Fruit fly (Drosophila melanogaster) whole organism, embryonic: ENCODE measurements around the gene Rabex-5.

Source experiments
- B-H2 ChIP-seq: fragments of 200-800 bp; sonication (Bioruptor generic); optimal IDR thresholded peaks from 2 replicates; lab custom pipeline; 2018; ENCODE audit warnings: missing biosample characterization, mild to moderate bottlenecking, missing genetic modification characterization
- Bgb ChIP-seq: fragments of 200-800 bp; sonication (Bioruptor generic); IDR thresholded peaks from 2 replicates; pipeline ENCODE4 v1.3.6; 2022; ENCODE audit warnings: missing biosample characterization, missing genetic modification characterization; ENCODE audit not compliant: partially characterized antibody
- CG10431 ChIP-seq: fragments of 200-800 bp; sonication (Bioruptor generic); optimal IDR thresholded peaks from 3 replicates; lab custom pipeline; 2018; ENCODE audit warnings: missing biosample characterization, mild to moderate bottlenecking, missing genetic modification characterization
- CG12744 ChIP-seq: fragments of 200-800 bp; sonication (Bioruptor generic); optimal IDR thresholded peaks from 2 replicates; lab custom pipeline; 2016; ENCODE audit warnings: missing biosample characterization, missing genetic modification characterization
- CG13123 ChIP-seq: fragments of 200-800 bp; sonication (Bioruptor generic); optimal IDR thresholded peaks from 2 replicates; lab custom pipeline; 2016; ENCODE audit warnings: missing biosample characterization, missing genetic modification characterization
- CG13424 ChIP-seq: fragments of 200-800 bp; sonication (Bioruptor generic); optimal IDR thresholded peaks from 2 replicates; lab custom pipeline; 2019; ENCODE audit warnings: missing biosample characterization, mild to moderate bottlenecking, missing genetic modification characterization, moderate library complexity
- CG14441 ChIP-seq: fragments of 200-800 bp; sonication (Bioruptor generic); IDR thresholded peaks from 2 replicates; pipeline ENCODE4 v1.3.6; 2022; ENCODE audit warnings: missing biosample characterization, missing genetic modification characterization
- CG14860 ChIP-seq: fragments of 200-800 bp; sonication (Bioruptor generic); IDR thresholded peaks from 3 replicates; pipeline ENCODE4 v1.3.6; 2022; ENCODE audit warnings: missing biosample characterization, missing genetic modification characterization; ENCODE audit not compliant: partially characterized antibody
- CG16813 ChIP-seq: fragments of 200-800 bp; sonication (Bioruptor generic); IDR thresholded peaks from 3 replicates; pipeline ENCODE4 v1.3.6; 2022; ENCODE audit warnings: missing biosample characterization, missing genetic modification characterization; ENCODE audit not compliant: partially characterized antibody
- CG16863 ChIP-seq: fragments of 200-800 bp; sonication (Bioruptor generic); optimal IDR thresholded peaks from 3 replicates; lab custom pipeline; 2016; ENCODE audit warnings: missing biosample characterization, missing genetic modification characterization
- CG17359 ChIP-seq: fragments of 200-800 bp; sonication (Bioruptor generic); optimal IDR thresholded peaks from 3 replicates; lab custom pipeline; 2018; ENCODE audit warnings: missing biosample characterization, mild to moderate bottlenecking, missing genetic modification characterization, moderate library complexity
- CG2116 ChIP-seq: fragments of 200-800 bp; sonication (Bioruptor generic); optimal IDR thresholded peaks from 3 replicates; lab custom pipeline; 2018; ENCODE audit warnings: missing biosample characterization, mild to moderate bottlenecking, missing genetic modification characterization
- CG30431 ChIP-seq: fragments of 200-800 bp; sonication (Bioruptor generic); optimal IDR thresholded peaks from 2 replicates; lab custom pipeline; 2017; ENCODE audit warnings: missing biosample characterization, missing genetic modification characterization
- CG4424 ChIP-seq: fragments of 200-800 bp; sonication (Bioruptor generic); optimal IDR thresholded peaks from 3 replicates; lab custom pipeline; 2016; ENCODE audit warnings: missing biosample characterization, missing genetic modification characterization
- CG4707 ChIP-seq: fragments of 200-800 bp; sonication (Bioruptor generic); optimal IDR thresholded peaks from 2 replicates; lab custom pipeline; 2018; ENCODE audit warnings: missing biosample characterization, mild to moderate bottlenecking, missing genetic modification characterization, moderate library complexity
- CG6175 ChIP-seq: fragments of 200-800 bp; sonication (Bioruptor generic); IDR thresholded peaks from 3 replicates; pipeline ENCODE4 v1.3.6; 2022; ENCODE audit warnings: missing biosample characterization, missing genetic modification characterization
- CG6689 ChIP-seq: fragments of 200-800 bp; sonication (Bioruptor generic); IDR thresholded peaks from 2 replicates; pipeline ENCODE4 v1.3.6; 2022; ENCODE audit warnings: missing biosample characterization, missing genetic modification characterization
- CG6813 ChIP-seq: fragments of 200-800 bp; sonication (Bioruptor generic); optimal IDR thresholded peaks from 2 replicates; lab custom pipeline; 2017; ENCODE audit warnings: missing biosample characterization, missing genetic modification characterization, mild to moderate bottlenecking, moderate library complexity, missing genetic modification reagents
- CG7928 ChIP-seq: fragments of 200-800 bp; sonication (Bioruptor generic); optimal IDR thresholded peaks from 2 replicates; lab custom pipeline; 2017; ENCODE audit warnings: missing biosample characterization, mild to moderate bottlenecking, missing genetic modification characterization
- CG8924 ChIP-seq: fragments of 200-800 bp; optimal IDR thresholded peaks from 3 replicates; lab custom pipeline; 2019; ENCODE audit warnings: missing biosample characterization, mild to moderate bottlenecking, missing genetic modification characterization, moderate library complexity
- D19A ChIP-seq: fragments of 200-800 bp; optimal IDR thresholded peaks from 3 replicates; lab custom pipeline; 2019; ENCODE audit warnings: missing biosample characterization, mild to moderate bottlenecking, missing genetic modification characterization, moderate library complexity
- Deaf1 ChIP-seq: fragments of 200-800 bp; optimal IDR thresholded peaks from 3 replicates; lab custom pipeline; 2019; ENCODE audit warnings: missing biosample characterization, mild to moderate bottlenecking, missing genetic modification characterization, moderate library complexity
- Dfd ChIP-seq, 2 experiments: fragments of >200 bp; optimal IDR thresholded peaks; 2 replicates each; lab custom pipeline; 2017; ENCODE audit warnings: missing biosample characterization in 2 of 2, missing genetic modification characterization in 2 of 2
- Dp ChIP-seq: fragments of 200-800 bp; sonication (Bioruptor generic); optimal IDR thresholded peaks from 2 replicates; lab custom pipeline; 2018; ENCODE audit warnings: missing biosample characterization, mild to moderate bottlenecking, missing genetic modification characterization, moderate library complexity
- Dref ChIP-seq: fragments of 200-800 bp; sonication (Bioruptor generic); IDR thresholded peaks from 2 replicates; pipeline ENCODE4 v1.3.6; 2022; ENCODE audit warnings: missing biosample characterization, missing genetic modification characterization
- E2f2 ChIP-seq: fragments of 200-800 bp; sonication (Bioruptor generic); IDR thresholded peaks from 2 replicates; pipeline ENCODE4 v1.3.6; 2022; ENCODE audit warnings: missing biosample characterization, missing genetic modification characterization
- HLH54F ChIP-seq: fragments of 200-800 bp; sonication (Bioruptor generic); optimal IDR thresholded peaks from 3 replicates; lab custom pipeline; 2016; ENCODE audit warnings: missing biosample characterization, missing genetic modification characterization
- HmgD ChIP-seq: fragments of 200-800 bp; sonication (Bioruptor generic); optimal IDR thresholded peaks from 3 replicates; lab custom pipeline; 2016; ENCODE audit warnings: missing biosample characterization, missing genetic modification characterization
- Hsf ChIP-seq: fragments of 200-800 bp; sonication (Bioruptor generic); optimal IDR thresholded peaks from 3 replicates; lab custom pipeline; 2016; ENCODE audit warnings: missing biosample characterization, missing genetic modification characterization
- NK7.1 ChIP-seq: fragments of 200-800 bp; sonication (Bioruptor generic); optimal IDR thresholded peaks from 3 replicates; lab custom pipeline; 2016; ENCODE audit warnings: missing biosample characterization, missing genetic modification characterization
- Optix ChIP-seq: fragments of 200-800 bp; sonication (Bioruptor generic); IDR thresholded peaks from 3 replicates; pipeline ENCODE4 v1.3.6; 2022; ENCODE audit warnings: missing biosample characterization, missing genetic modification characterization
- Sin3A ChIP-seq: fragments of >200 bp; optimal IDR thresholded peaks from 2 replicates; lab custom pipeline; 2018
- TFAM ChIP-seq: fragments of 200-800 bp; sonication (Bioruptor generic); optimal IDR thresholded peaks from 2 replicates; lab custom pipeline; 2017; ENCODE audit warnings: missing biosample characterization, missing genetic modification characterization, inconsistent platforms
- ap ChIP-seq: fragments of 200-800 bp; sonication (Bioruptor generic); IDR thresholded peaks from 2 replicates; pipeline ENCODE4 v1.3.6; 2022; ENCODE audit warnings: missing biosample characterization, missing genetic modification characterization
- ase ChIP-seq: fragments of 200-800 bp; sonication (Bioruptor generic); IDR thresholded peaks from 3 replicates; pipeline ENCODE4 v1.3.6; 2022; ENCODE audit warnings: missing biosample characterization, missing genetic modification characterization
- br ChIP-seq: fragments of >200 bp; optimal IDR thresholded peaks from 2 replicates; lab custom pipeline; 2017
- cato ChIP-seq: fragments of 200-800 bp; sonication (Bioruptor generic); optimal IDR thresholded peaks from 2 replicates; lab custom pipeline; 2016; ENCODE audit warnings: missing biosample characterization, missing genetic modification characterization, borderline replicate concordance
- chinmo ChIP-seq: fragments of 200-800 bp; sonication (Bioruptor generic); IDR thresholded peaks from 4 replicates; pipeline ENCODE4 v1.3.6; 2022; ENCODE audit warnings: missing biosample characterization, missing genetic modification characterization; ENCODE audit not compliant: partially characterized antibody
- corto ChIP-seq: fragments of 200-800 bp; sonication (Bioruptor generic); optimal IDR thresholded peaks from 2 replicates; lab custom pipeline; 2016; ENCODE audit warnings: missing biosample characterization, mild to moderate bottlenecking, missing genetic modification characterization, moderate library complexity
- croc ChIP-seq: fragments of 200-800 bp; sonication (Bioruptor generic); conservative IDR thresholded peaks from 3 replicates; pipeline ENCODE4 v1.3.6; 2022; ENCODE audit warnings: missing biosample characterization, missing genetic modification characterization
- exex ChIP-seq: fragments of 200-800 bp; sonication (Bioruptor generic); optimal IDR thresholded peaks from 4 replicates; lab custom pipeline; 2018; ENCODE audit warnings: missing biosample characterization, mild to moderate bottlenecking, missing genetic modification characterization, moderate library complexity
- fd3F ChIP-seq: fragments of 200-800 bp; sonication (Bioruptor generic); optimal IDR thresholded peaks from 2 replicates; lab custom pipeline; 2018; ENCODE audit warnings: missing biosample characterization, mild to moderate bottlenecking, missing genetic modification characterization, moderate library complexity
- nom ChIP-seq: fragments of 200-800 bp; sonication (Bioruptor generic); optimal IDR thresholded peaks from 2 replicates; lab custom pipeline; 2017; ENCODE audit warnings: missing biosample characterization, missing genetic modification characterization, mild to moderate bottlenecking, moderate library complexity, missing genetic modification reagents
- org-1 ChIP-seq: fragments of 200-800 bp; sonication (Bioruptor generic); optimal IDR thresholded peaks from 2 replicates; lab custom pipeline; 2017; ENCODE audit warnings: missing biosample characterization, missing genetic modification characterization
- peb ChIP-seq: fragments of 200-800 bp; sonication (Bioruptor generic); IDR thresholded peaks from 2 replicates; pipeline ENCODE4 v1.3.6; 2022; ENCODE audit warnings: missing biosample characterization, missing genetic modification characterization
- slp2 ChIP-seq: fragments of 200-800 bp; sonication (Bioruptor generic); optimal IDR thresholded peaks from 2 replicates; lab custom pipeline; 2016; ENCODE audit warnings: missing biosample characterization, missing genetic modification characterization
- sr ChIP-seq: fragments of 200-800 bp; sonication (Bioruptor generic); IDR thresholded peaks from 3 replicates; pipeline ENCODE4 v1.3.6; 2022; ENCODE audit warnings: missing biosample characterization, missing genetic modification characterization
- tgo ChIP-seq: fragments of 200-800 bp; sonication (Bioruptor generic); IDR thresholded peaks from 3 replicates; pipeline ENCODE4 v1.3.6; 2022; ENCODE audit warnings: missing biosample characterization, missing genetic modification characterization
- vvl ChIP-seq: fragments of 200-800 bp; sonication (Bioruptor generic); IDR thresholded peaks from 2 replicates; pipeline ENCODE4 v1.3.6; 2022; ENCODE audit warnings: missing biosample characterization, missing genetic modification characterization
- wor ChIP-seq: fragments of 200-800 bp; sonication (Bioruptor generic); IDR thresholded peaks from 2 replicates; pipeline ENCODE4 v1.3.6; 2022; ENCODE audit warnings: missing biosample characterization, missing genetic modification characterization

The Rabex-5 gene

DNA sequence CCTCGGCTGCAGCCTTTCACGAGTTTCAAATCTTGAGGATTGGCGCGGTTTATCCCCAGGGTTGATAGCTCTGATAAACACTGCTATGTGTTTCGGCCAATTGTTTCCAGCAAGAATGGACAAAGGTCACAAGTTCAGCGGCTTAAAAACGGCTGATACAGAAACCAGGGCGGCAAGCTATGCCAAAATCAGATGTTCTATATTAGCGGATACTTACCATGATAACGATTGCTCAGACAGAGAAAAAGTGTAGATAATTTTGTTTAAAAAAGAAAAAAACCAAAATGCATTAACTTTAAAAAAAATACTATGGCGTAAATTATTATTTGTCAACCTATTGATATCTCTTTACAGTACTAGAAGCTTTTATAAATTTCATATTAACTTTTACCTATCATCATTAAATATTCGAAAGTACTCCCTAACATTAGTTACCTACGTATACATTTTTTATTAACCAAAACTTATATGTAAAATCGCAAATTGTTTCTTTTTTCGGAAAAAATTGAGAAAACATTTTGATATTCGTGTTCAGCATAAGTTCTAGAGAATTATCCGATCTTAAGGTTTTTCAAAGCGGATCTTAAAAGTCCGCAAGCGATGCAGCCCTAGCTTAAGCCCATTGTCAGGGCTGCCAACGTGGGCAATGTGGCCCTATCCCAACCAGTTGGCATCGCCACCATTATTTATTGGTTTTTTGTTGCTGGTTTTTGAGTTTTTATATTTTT is 17.5 kb downstream of the Rabex-5 start, which contains the start of the genes sturkopf and Herc4 (continued):
- TF ChIP-seq CG6813 (no peak), CG10431 (GFP tag; lab: Kevin White, UChicago) (no peak), org-1 (GFP tag; lab: Kevin White, UChicago) (peak; percentile 67), sr (no peak), E2f2 (GFP tag; lab: Robert Waterston, UW) (peak; percentile 38; the same call in 1 of the 2 replicates), fd3F (GFP tag; lab: Kevin White, UChicago) (peak; percentile 41), wor (GFP tag; lab: Robert Waterston, UW) (no peak), CG13123 (GFP tag; lab: Kevin White, UChicago) (peak; percentile 43), Dfd (GFP tag; optimal IDR thresholded peaks at IDR 0.05; lab: Kevin White, UChicago) (peak in 1 of 2 experiments; percentile 9), CG6175 (no peak), Dp (GFP tag; lab: Kevin White, UChicago) (peak; percentile 37), Bgb (GFP tag; lab: Robert Waterston, UW) (no peak), corto (no peak), ase (peak; percentile 60; the same call in 2 of the 3 replicates), CG13424 (tag; lab: Kevin White, UChicago) (peak; percentile 80), vvl (GFP tag; lab: Robert Waterston, UW) (peak; percentile 70; the same call in 1 of the 2 replicates), Sin3A (lab: Kevin White, UChicago) (peak; percentile 5), CG4424 (peak; percentile 71), CG6689 (peak; percentile 64), Dref (GFP tag; lab: Robert Waterston, UW) (peak; percentile 49), CG30431 (GFP tag; lab: Kevin White, UChicago) (peak; percentile 3), HLH54F (GFP tag; lab: Kevin White, UChicago) (peak; percentile 81), HmgD (GFP tag; lab: Kevin White, UChicago) (peak; percentile 37), CG4707 (GFP tag; lab: Kevin White, UChicago) (no peak), tgo (peak; percentile 48; the same call in 2 of the 3 replicates), D19A (tag; lab: Kevin White, UChicago) (no peak), CG12744 (GFP tag; lab: Kevin White, UChicago) (peak; percentile 23), br (lab: Kevin White, UChicago) (no peak), CG2116 (GFP tag; lab: Kevin White, UChicago) (peak; percentile 60), CG14441 (GFP tag; lab: Robert Waterston, UW) (peak; percentile 50), TFAM (GFP tag; lab: Kevin White, UChicago) (no peak), nom (GFP tag; lab: Kevin White, UChicago) (peak; percentile 23), Hsf (GFP tag; lab: Kevin White, UChicago) (peak; percentile 83), chinmo (GFP tag; lab: Robert Waterston, UW) (no peak), CG16863 (peak; percentile 73), cato (peak; percentile 61), B-H2 (GFP tag; lab: Kevin White, UChicago) (peak; percentile 74), exex (tag; lab: Kevin White, UChicago) (peak; percentile 39), CG8924 (tag; lab: Kevin White, UChicago) (peak; percentile 85), ap (0 out of 2 replicates have a peak, but pooled peaks have one; percentile 21), NK7.1 (GFP tag; lab: Kevin White, UChicago) (peak; percentile 32), Optix (peak; percentile 35; the same call in 1 of the 3 replicates), Deaf1 (no peak), CG7928 (GFP tag; lab: Kevin White, UChicago) (peak; percentile 95), CG17359 (tag; lab: Kevin White, UChicago) (peak; percentile 13), peb (GFP tag; lab: Robert Waterston, UW) (no peak), slp2 (GFP tag; lab: Kevin White, UChicago) (peak; percentile 77), croc (GFP tag; lab: Robert Waterston, UW) (no peak; the same call in 2 of the 3 replicates), CG16813 (GFP tag; lab: Robert Waterston, UW) (no peak), CG14860 (GFP tag; lab: Robert Waterston, UW) (no peak)
